Worm (Caenorhabditis elegans): ENCODE results near the gene H25P19.1.
A peak's percentile ranks its signal among the peaks of the same experiment; 100 is the strongest.

H25P19.1 gene

DNA sequence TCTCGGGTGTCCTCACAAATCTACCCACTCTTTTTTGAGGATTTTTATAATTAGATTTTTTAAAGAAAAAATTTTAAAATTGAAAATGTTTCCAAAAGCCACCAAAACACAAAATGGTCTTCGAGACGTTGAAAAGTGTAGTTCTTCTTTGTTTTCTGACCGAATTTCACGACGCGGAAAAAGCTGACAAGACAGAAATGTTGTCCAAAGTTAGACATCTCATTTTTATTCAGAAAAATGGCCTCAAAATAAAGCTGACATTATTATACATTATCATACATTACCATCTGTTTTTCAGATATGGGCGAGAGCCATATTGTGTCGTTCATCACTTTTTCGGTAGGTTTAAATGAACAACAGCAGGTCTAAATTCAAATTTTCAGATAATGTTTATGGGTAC is 7.8 kb upstream of the H25P19.1 start, which contains the start of gene srx-22:
srx-22 (plus strand) TSS at position 301 of the 400 bp plus-strand sequence.
- TF ChIP-seq D2030.7 (GFP tag; IDR thresholded peaks at IDR 0.05) = no peak
- TF ChIP-seq bed-1 (GFP tag; IDR thresholded peaks at IDR 0.05) = no peak
- TF ChIP-seq let-607 (tag; optimal IDR thresholded peaks at IDR 0.05) = no peak
- TF ChIP-seq dox-1 (GFP tag; IDR thresholded peaks at IDR 0.05) = no peak
- TF ChIP-seq sptf-2 (GFP tag; optimal IDR thresholded peaks at IDR 0.05) = no peak
- TF ChIP-seq hlh-26 (GFP tag; conservative IDR thresholded peaks at IDR 0.05) = no peak
- no peak for TF ChIP-seq snpc-4 (GFP tag; optimal IDR thresholded peaks at IDR 0.05)
- no peak for TF ChIP-seq snpc-4 (tag; optimal IDR thresholded peaks at IDR 0.05)
- TF ChIP-seq unc-62 (GFP tag; optimal IDR thresholded peaks at IDR 0.05) = no peak
- TF ChIP-seq lin-35 (GFP tag; optimal IDR thresholded peaks at IDR 0.05) = no peak

DNA sequence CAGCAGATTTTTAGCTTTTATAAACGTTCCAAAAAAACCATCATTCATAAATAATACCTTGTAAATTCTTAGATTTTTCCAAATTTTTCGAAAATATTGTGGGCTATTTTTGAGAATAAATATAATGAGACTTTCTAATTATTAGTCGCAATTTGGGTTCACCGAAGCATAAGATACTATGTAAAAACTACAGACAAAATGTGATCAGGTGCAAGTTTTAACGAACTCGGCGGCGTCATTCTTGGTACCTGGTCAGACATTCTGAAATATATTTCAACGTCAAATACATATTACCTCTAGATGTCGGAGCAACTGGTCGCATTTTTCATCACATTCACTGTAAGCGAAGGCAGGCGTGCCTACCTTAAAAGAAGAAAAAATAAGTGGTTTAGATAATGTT is 5.5 kb upstream of the H25P19.1 start, which contains the start of gene srx-23:
srx-23 (plus strand) TSS at position 301 of the 400 bp plus-strand sequence.
- TF ChIP-seq B0261.1 (tag; optimal IDR thresholded peaks at IDR 0.05) = no peak
- TF ChIP-seq lin-40 (tag; optimal IDR thresholded peaks at IDR 0.05) = no peak
- no peak for TF ChIP-seq ets-4 (GFP tag; optimal IDR thresholded peaks at IDR 0.05)

DNA sequence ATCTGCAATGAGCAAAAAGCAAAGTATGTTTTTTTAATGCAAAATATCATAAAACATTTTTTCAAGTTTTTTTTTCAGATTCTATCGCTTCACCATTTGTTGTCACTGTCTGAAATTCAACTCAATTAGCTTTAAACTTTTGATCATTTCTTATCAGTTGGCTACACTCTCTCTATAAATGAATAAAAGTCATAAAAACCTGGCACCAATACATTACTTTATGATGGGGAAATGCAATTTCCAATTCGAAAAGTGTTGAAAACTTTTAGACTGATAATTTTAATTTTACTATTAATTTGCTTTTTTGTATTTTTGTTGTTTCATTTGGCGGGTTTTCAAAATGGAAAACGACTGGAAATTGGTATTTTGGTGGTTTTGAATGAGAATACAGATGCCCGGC is 3.6 kb upstream of the H25P19.1 start, which contains the start of gene F31F4.1:
F31F4.1 (plus strand) TSS at position 203 of the 400 bp plus-strand sequence.
- TF ChIP-seq unc-62 (GFP tag; optimal IDR thresholded peaks at IDR 0.05) (no peak), nhr-80 (tag; optimal IDR thresholded peaks at IDR 0.05) (peak; percentile 21)

- TF ChIP-seq egrh-3 (GFP tag; IDR thresholded peaks at IDR 0.05) = peak; percentile 46; the same call in 1 of the 2 replicates
- TF ChIP-seq let-526 (GFP tag; IDR thresholded peaks at IDR 0.05) = no peak
- TF ChIP-seq mes-4 (tag; optimal IDR thresholded peaks at IDR 0.05) = no peak
- peak; percentile 70 for TF ChIP-seq zfh-2 (GFP tag; conservative IDR thresholded peaks at IDR 0.05)
Observed at ce11 chrV:689538-689937, 2.1 kb downstream of the H25P19.1 start.

- TF ChIP-seq bed-1 (GFP tag; IDR thresholded peaks at IDR 0.05) = no peak
- TF ChIP-seq F37B4.10 (GFP tag; IDR thresholded peaks at IDR 0.05) = no peak
- TF ChIP-seq B0035.1 (tag; optimal IDR thresholded peaks at IDR 0.05) = no peak
- no peak for TF ChIP-seq sdz-38 (tag; optimal IDR thresholded peaks at IDR 0.05)
- no peak for TF ChIP-seq ekl-4 (GFP tag; IDR thresholded peaks at IDR 0.05)
- no peak for TF ChIP-seq lsy-27 (tag; optimal IDR thresholded peaks at IDR 0.05; ENCODE audit: borderline replicate concordance, insufficient read depth)
- no peak for TF ChIP-seq ets-4 (GFP tag; optimal IDR thresholded peaks at IDR 0.05)
- no peak for TF ChIP-seq pbrm-1 (GFP tag; IDR thresholded peaks at IDR 0.05)
- TF ChIP-seq madf-6 (GFP tag; IDR thresholded peaks at IDR 0.05) = no peak
- TF ChIP-seq nfyb-1 (GFP tag; IDR thresholded peaks at IDR 0.05) = no peak
- no peak for TF ChIP-seq repo-1 (tag; optimal IDR thresholded peaks at IDR 0.05)
- TF ChIP-seq Y95B8A.8 (GFP tag; IDR thresholded peaks at IDR 0.05) = no peak
Observed at ce11 chrV:692720-693422, 5.4 kb downstream of the H25P19.1 start, which contains the start of gene srx-4. TSS of gene srx-4 (minus strand) at chrV:692770.

DNA sequence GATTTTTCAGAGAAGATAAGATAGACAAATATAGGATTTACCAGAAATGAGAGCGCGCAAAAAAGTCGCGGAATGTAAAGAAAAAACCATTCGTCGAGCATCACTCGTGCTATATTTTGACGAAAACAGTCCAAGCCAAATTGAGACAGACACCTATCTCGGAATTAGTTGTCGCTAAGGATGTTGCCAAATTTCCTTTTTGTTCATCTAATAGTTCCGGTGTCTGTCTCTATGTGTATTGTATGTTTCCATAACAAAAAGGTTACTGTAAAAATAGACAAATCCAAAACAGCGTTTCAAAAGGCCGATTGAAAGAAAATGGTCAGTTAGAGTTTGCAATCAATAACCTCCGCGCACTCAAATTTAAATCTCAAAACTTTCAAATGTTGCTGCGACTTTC is 7.1 kb downstream of the H25P19.1 start, which contains the start of gene srj-53:
srj-53 (minus strand) TSS at position 101 of the 400 bp plus-strand sequence.
- TF ChIP-seq cebp-1 (GFP tag; IDR thresholded peaks at IDR 0.05) (no peak), cebp-1 (tag; optimal IDR thresholded peaks at IDR 0.05) (no peak), let-607 (tag; optimal IDR thresholded peaks at IDR 0.05) (no peak), rcor-1 (GFP tag; IDR thresholded peaks at IDR 0.05) (no peak), ceh-91 (GFP tag; IDR thresholded peaks at IDR 0.05) (no peak), Y79H2A.3 (GFP tag; conservative IDR thresholded peaks at IDR 0.05) (no peak), dox-1 (GFP tag; IDR thresholded peaks at IDR 0.05) (no peak), bed-1 (GFP tag; IDR thresholded peaks at IDR 0.05) (no peak)
